Worm (Caenorhabditis elegans): ENCODE results near the gene cst-2.

DNA sequence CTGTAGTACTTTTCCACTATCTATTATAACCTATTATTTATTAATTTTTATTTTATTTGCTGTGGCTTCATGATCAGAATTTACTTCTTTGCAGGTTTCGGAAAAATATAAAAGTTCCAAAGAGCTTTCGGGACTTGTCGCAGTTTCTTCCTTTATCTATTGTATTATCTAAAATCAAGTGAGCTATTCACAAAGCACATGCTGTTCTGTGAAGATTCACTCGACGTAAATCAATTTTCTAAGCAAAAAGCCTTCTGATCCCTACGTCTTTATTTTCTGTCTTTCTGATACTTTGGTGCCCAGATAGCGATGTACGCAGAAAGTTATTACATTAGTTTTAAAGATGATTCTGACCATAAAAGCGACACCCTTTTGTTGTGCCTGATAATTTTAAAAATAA, 18.8 kb downstream of the cst-2 start:
- TF ChIP-seq lim-7 (GFP tag; IDR thresholded peaks at IDR 0.05) (no peak), lsy-2 (tag; optimal IDR thresholded peaks at IDR 0.05) (no peak)
